Fruit fly (Drosophila melanogaster): ENCODE measurements around the gene cm.

DNA sequence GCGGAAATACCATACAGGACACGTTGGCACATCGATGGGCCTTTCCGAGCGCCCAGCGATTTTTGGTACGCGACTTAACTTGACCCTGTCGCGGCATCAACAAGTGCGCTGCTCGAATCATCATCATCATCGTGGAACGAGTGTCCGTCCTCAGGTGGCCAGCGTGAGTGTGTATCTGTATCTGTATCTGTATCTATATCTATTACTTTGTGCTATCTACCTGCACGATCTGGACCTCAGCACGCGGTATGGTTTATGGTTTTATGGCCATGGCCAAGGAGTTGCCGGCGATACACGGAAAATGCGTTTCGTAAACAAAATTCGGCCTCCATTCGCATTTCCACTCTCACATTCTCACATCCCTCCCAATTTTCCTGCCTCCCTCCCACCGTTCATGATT lies 26.1 kb upstream of the cm start:
- TF ChIP-seq Usf (GFP tag; optimal IDR thresholded peaks at IDR 0.05), result no peak
- no peak for TF ChIP-seq Dll (GFP tag; IDR thresholded peaks at IDR 0.05; ENCODE audit: partially characterized antibody)
- no peak for TF ChIP-seq bcd (GFP tag; optimal IDR thresholded peaks at IDR 0.05)
- no peak for TF ChIP-seq CG31388 (GFP tag; optimal IDR thresholded peaks at IDR 0.05)
